Fruit fly (Drosophila melanogaster): ENCODE measurements around the gene FoxK.

The FoxK gene

dm6 chr3L:11093046-11093520 is 27.5 kb downstream of the FoxK start, which contains the start of gene JIL-1 (continued):
- TF ChIP-seq corto (GFP tag; optimal IDR thresholded peaks at IDR 0.05) (no peak), Atf3 (GFP tag; optimal IDR thresholded peaks at IDR 0.05) (no peak), CG12942 (GFP tag; optimal IDR thresholded peaks at IDR 0.05) (peak; percentile 60), CG10209 (GFP tag; optimal IDR thresholded peaks at IDR 0.05) (peak; percentile 59), CG10431 (GFP tag; optimal IDR thresholded peaks at IDR 0.05) (peak; percentile 4), wdn (GFP tag; IDR thresholded peaks at IDR 0.05) (peak; percentile 65), Bgb (GFP tag; IDR thresholded peaks at IDR 0.05; ENCODE audit: partially characterized antibody) (peak; percentile 92), Spps (tag; optimal IDR thresholded peaks at IDR 0.05) (no peak), ewg (GFP tag; optimal IDR thresholded peaks at IDR 0.05) (peak; percentile 6), CG13123 (GFP tag; optimal IDR thresholded peaks at IDR 0.05) (peak; percentile 39), eyg (GFP tag; optimal IDR thresholded peaks at IDR 0.05) (no peak), vnd (GFP tag; IDR thresholded peaks at IDR 0.05; ENCODE audit: partially characterized antibody) (peak; percentile 77), gfzf (GFP tag; optimal IDR thresholded peaks at IDR 0.05) (no peak), z (GFP tag; IDR thresholded peaks at IDR 0.05) (0 out of 3 replicates have a peak, but pooled peaks have one; percentile 28), CG17359 (tag; optimal IDR thresholded peaks at IDR 0.05) (peak; percentile 62), CG17802 (tag; optimal IDR thresholded peaks at IDR 0.05) (peak; percentile 36), toy (GFP tag; IDR thresholded peaks at IDR 0.05) (peak; percentile 43; the same call in 1 of the 2 replicates), CG6683 (GFP tag; optimal IDR thresholded peaks at IDR 0.05) (no peak), tup (GFP tag; optimal IDR thresholded peaks at IDR 0.05) (peak; percentile 3), CG30431 (GFP tag; optimal IDR thresholded peaks at IDR 0.05) (no peak), gce (GFP tag; IDR thresholded peaks at IDR 0.05) (no peak), CG8924 (tag; optimal IDR thresholded peaks at IDR 0.05) (peak; percentile 12), Gug (GFP tag; IDR thresholded peaks at IDR 0.05) (peak; percentile 80), disco-r (GFP tag; optimal IDR thresholded peaks at IDR 0.05) (no peak), crp (GFP tag; optimal IDR thresholded peaks at IDR 0.05) (peak in 1 of 2 experiments; percentile 64), CG9215 (GFP tag; IDR thresholded peaks at IDR 0.05) (peak; percentile 68), Hr39 (optimal IDR thresholded peaks at IDR 0.05) (no peak), CG17829 (tag; optimal IDR thresholded peaks at IDR 0.05) (peak; percentile 55), CG4424 (GFP tag; optimal IDR thresholded peaks at IDR 0.05) (peak; percentile 44), CG3163 (GFP tag; optimal IDR thresholded peaks at IDR 0.05) (no peak), vfl (GFP tag; optimal IDR thresholded peaks at IDR 0.05) (peak; percentile 64), CG7372 (GFP tag; IDR thresholded peaks at IDR 0.05) (peak; percentile 48; the same call in 1 of the 2 replicates), Side (GFP tag; optimal IDR thresholded peaks at IDR 0.05) (no peak), eve (GFP tag; optimal IDR thresholded peaks at IDR 0.05) (peak in 1 of 2 experiments; percentile 46), CG2120 (GFP tag; optimal IDR thresholded peaks at IDR 0.05) (peak; percentile 85), CG8290 (GFP tag; optimal IDR thresholded peaks at IDR 0.05) (peak; percentile 59), CG8290 (tag; optimal IDR thresholded peaks at IDR 0.05) (peak; percentile 9 to 74), peb (GFP tag; IDR thresholded peaks at IDR 0.05) (peak; percentile 33), ken (GFP tag; IDR thresholded peaks at IDR 0.05) (peak; percentile 81), jumu (GFP tag; optimal IDR thresholded peaks at IDR 0.05) (peak; percentile 35), tna (GFP tag; IDR thresholded peaks at IDR 0.05; ENCODE audit: partially characterized antibody) (peak; percentile 73), HHEX (GFP tag; optimal IDR thresholded peaks at IDR 0.05) (peak; percentile 20), CG2889 (GFP tag; IDR thresholded peaks at IDR 0.05) (peak; percentile 63), CG12236 (GFP tag; optimal IDR thresholded peaks at IDR 0.05) (no peak), CG4328 (GFP tag; optimal IDR thresholded peaks at IDR 0.05) (no peak), cato (GFP tag; optimal IDR thresholded peaks at IDR 0.05; ENCODE audit: borderline replicate concordance) (peak; percentile 21), CG17186 (GFP tag; optimal IDR thresholded peaks at IDR 0.05) (no peak), CG18599 (GFP tag; optimal IDR thresholded peaks at IDR 0.05) (peak; percentile 72), Stat92E (GFP tag; optimal IDR thresholded peaks at IDR 0.05) (peak in 1 of 3 experiments; percentile 43), ranshi (GFP tag; IDR thresholded peaks at IDR 0.05) (peak; percentile 63), C15 (GFP tag; IDR thresholded peaks at IDR 0.05) (peak; percentile 71; the same call in 2 of the 3 replicates)
